Worm (Caenorhabditis elegans) whole organism, young adult: Measurements from ENCODE around the gene K07E8.7.

Experiments used
- B0336.3 ChIP-seq: fragments of 200-800 bp; sonication (Bioruptor generic); IDR thresholded peaks from 2 replicates; pipeline ENCODE4 v1.3.6; 2022; ENCODE audit warnings: missing genetic modification characterization, missing compliant biosample characterization
- D2030.7 ChIP-seq: fragments of 200-800 bp; sonication (Bioruptor generic); IDR thresholded peaks from 2 replicates; pipeline ENCODE4 v1.3.6; 2022; ENCODE audit warnings: missing genetic modification reagents, missing genetic modification characterization, missing compliant biosample characterization
- F22D6.2 ChIP-seq: sonication (generic microtip); optimal IDR thresholded peaks from 2 replicates; lab custom pipeline; 2016; ENCODE audit warnings: mild to moderate bottlenecking, missing genetic modification characterization, missing compliant biosample characterization
- F33H1.4 ChIP-seq: fragments of 200-800 bp; sonication (Bioruptor generic); IDR thresholded peaks from 2 replicates; pipeline ENCODE4 v1.3.6; 2022; ENCODE audit warnings: missing genetic modification reagents, missing genetic modification characterization, missing compliant biosample characterization
- F49E8.2 ChIP-seq: sonication (generic microtip); optimal IDR thresholded peaks from 3 replicates; lab custom pipeline; 2017; ENCODE audit warnings: missing genetic modification characterization, mild to moderate bottlenecking, missing compliant biosample characterization, antibody characterized with exemption, moderate library complexity; ENCODE audit not compliant: insufficient read depth
- F52B5.7 ChIP-seq: sonication (generic microtip); optimal IDR thresholded peaks from 2 replicates; lab custom pipeline; 2016; ENCODE audit warnings: mild to moderate bottlenecking, missing genetic modification characterization, missing compliant biosample characterization
- F57C9.4 ChIP-seq: sonication (generic microtip); optimal IDR thresholded peaks from 2 replicates; lab custom pipeline; 2017; ENCODE audit warnings: mild to moderate bottlenecking, missing genetic modification characterization, missing compliant biosample characterization
- Y53F4B.3 ChIP-seq: fragments of 200-800 bp; sonication (Bioruptor generic); IDR thresholded peaks from 2 replicates; pipeline ENCODE4 v1.3.6; 2022; ENCODE audit warnings: missing genetic modification reagents, missing genetic modification characterization, missing compliant biosample characterization
- Y53G8AR.9 ChIP-seq: fragments of 200-800 bp; sonication (Bioruptor generic); conservative IDR thresholded peaks from 2 replicates; pipeline ENCODE4 v1.3.6; 2022; ENCODE audit warnings: missing genetic modification reagents, missing genetic modification characterization, missing compliant biosample characterization
- akir-1 ChIP-seq: fragments of 200-800 bp; sonication (Bioruptor generic); optimal IDR thresholded peaks from 2 replicates; lab custom pipeline; 2018; ENCODE audit warnings: mild to moderate bottlenecking, missing genetic modification characterization, moderate library complexity, missing compliant biosample characterization
- aptf-3 ChIP-seq: fragments of 200-800 bp; sonication (Bioruptor generic); IDR thresholded peaks from 2 replicates; pipeline ENCODE4 v1.3.6; 2022; ENCODE audit warnings: missing genetic modification characterization, missing compliant biosample characterization
- attf-5 ChIP-seq: fragments of 200-800 bp; sonication (Bioruptor generic); optimal IDR thresholded peaks from 2 replicates; lab custom pipeline; 2018; ENCODE audit warnings: mild to moderate bottlenecking, missing genetic modification characterization, missing compliant biosample characterization
- attf-6 ChIP-seq: fragments of 200-800 bp; sonication (Bioruptor generic); IDR thresholded peaks from 2 replicates; pipeline ENCODE4 v1.3.6; 2022; ENCODE audit warnings: missing genetic modification reagents, missing genetic modification characterization, missing compliant biosample characterization
- ccch-3 ChIP-seq: fragments of 200-800 bp; sonication (Bioruptor generic); optimal IDR thresholded peaks from 2 replicates; lab custom pipeline; 2018; ENCODE audit warnings: mild to moderate bottlenecking, missing genetic modification characterization, missing compliant biosample characterization
- cebp-2 ChIP-seq: fragments of 200-800 bp; sonication (Bioruptor generic); IDR thresholded peaks from 2 replicates; pipeline ENCODE4 v1.3.6; 2022; ENCODE audit warnings: missing genetic modification characterization, missing compliant biosample characterization
- ceh-27 ChIP-seq: fragments of 200-800 bp; sonication (Bioruptor generic); optimal IDR thresholded peaks from 2 replicates; lab custom pipeline; 2018; ENCODE audit warnings: mild to moderate bottlenecking, missing genetic modification characterization, moderate library complexity, missing compliant biosample characterization
- ceh-58 ChIP-seq: fragments of 200-800 bp; sonication (Bioruptor generic); IDR thresholded peaks from 2 replicates; pipeline ENCODE4 v1.3.6; 2022; ENCODE audit warnings: missing genetic modification characterization, missing compliant biosample characterization
- ceh-91 ChIP-seq: fragments of 200-800 bp; sonication (Bioruptor generic); IDR thresholded peaks from 2 replicates; pipeline ENCODE4 v1.3.6; 2022; ENCODE audit warnings: missing genetic modification reagents, missing genetic modification characterization, missing compliant biosample characterization
- efl-1 ChIP-seq: fragments of 150-350 bp; optimal IDR thresholded peaks from 2 replicates; lab custom pipeline; 2014; ENCODE audit warnings: missing biosample characterization, missing genetic modification reagents, missing genetic modification characterization
- egl-44 ChIP-seq: fragments of 200-800 bp; sonication (Bioruptor generic); IDR thresholded peaks from 2 replicates; pipeline ENCODE4 v1.3.6; 2022; ENCODE audit warnings: missing genetic modification reagents, missing genetic modification characterization, missing compliant biosample characterization
- egrh-3 ChIP-seq: fragments of 200-800 bp; sonication (Bioruptor generic); IDR thresholded peaks from 2 replicates; pipeline ENCODE4 v1.3.6; 2022; ENCODE audit warnings: missing genetic modification reagents, missing genetic modification characterization, missing compliant biosample characterization
- hlh-12 ChIP-seq: sonication (generic microtip); optimal IDR thresholded peaks from 2 replicates; lab custom pipeline; 2016; ENCODE audit warnings: missing genetic modification characterization, missing compliant biosample characterization
- lsl-1 ChIP-seq: fragments of 200-800 bp; sonication (Bioruptor generic); optimal IDR thresholded peaks from 2 replicates; lab custom pipeline; 2018; ENCODE audit warnings: mild to moderate bottlenecking, missing genetic modification characterization, moderate library complexity, missing compliant biosample characterization
- madf-8 ChIP-seq: fragments of 200-800 bp; sonication (Bioruptor generic); conservative IDR thresholded peaks from 2 replicates; pipeline ENCODE4 v1.3.6; 2022; ENCODE audit warnings: missing genetic modification reagents, missing genetic modification characterization, missing compliant biosample characterization
- nfyb-1 ChIP-seq: fragments of 200-800 bp; sonication (Bioruptor generic); IDR thresholded peaks from 2 replicates; pipeline ENCODE4 v1.3.6; 2022; ENCODE audit warnings: missing genetic modification reagents, missing genetic modification characterization, missing compliant biosample characterization
- nhr-179 ChIP-seq: sonication (generic microtip); optimal IDR thresholded peaks from 2 replicates; lab custom pipeline; 2016; ENCODE audit warnings: mild to moderate bottlenecking, missing genetic modification characterization, missing compliant biosample characterization
- nhr-27 ChIP-seq: fragments of 200-800 bp; sonication (Bioruptor generic); optimal IDR thresholded peaks from 2 replicates; lab custom pipeline; 2018; ENCODE audit warnings: mild to moderate bottlenecking, missing genetic modification characterization, moderate library complexity, missing compliant biosample characterization
- nhr-80 ChIP-seq: sonication (generic microtip); optimal IDR thresholded peaks from 2 replicates; lab custom pipeline; 2016; ENCODE audit warnings: missing genetic modification characterization, missing compliant biosample characterization
- nhr-90 ChIP-seq: sonication (generic microtip); optimal IDR thresholded peaks from 2 replicates; lab custom pipeline; 2016; ENCODE audit warnings: missing genotype, mild to moderate bottlenecking, missing genetic modification characterization, missing compliant biosample characterization
- pha-4 ChIP-seq: fragments of 150-350 bp; sonication (generic microtip); optimal IDR thresholded peaks from 2 replicates; lab custom pipeline; 2014; ENCODE audit warnings: missing biosample characterization, missing genetic modification reagents, missing genetic modification characterization
- repo-1 ChIP-seq: sonication (generic microtip); optimal IDR thresholded peaks from 2 replicates; lab custom pipeline; 2017; ENCODE audit warnings: mild to moderate bottlenecking, missing genetic modification characterization, missing compliant biosample characterization
- sea-2 ChIP-seq: fragments of 200-800 bp; sonication (Bioruptor generic); IDR thresholded peaks from 2 replicates; pipeline ENCODE4 v1.3.6; 2022; ENCODE audit warnings: missing genetic modification characterization, missing compliant biosample characterization
- snpc-1.3 ChIP-seq: sonication (generic microtip); optimal IDR thresholded peaks from 2 replicates; lab custom pipeline; 2017; ENCODE audit warnings: missing genetic modification characterization, mild to moderate bottlenecking, missing compliant biosample characterization, antibody characterized with exemption, moderate library complexity, missing genotype, missing genetic modification reagents; ENCODE audit not compliant: insufficient read depth
- snpc-3.4 ChIP-seq: sonication (generic microtip); optimal IDR thresholded peaks from 2 replicates; lab custom pipeline; 2017; ENCODE audit warnings: missing genetic modification characterization, mild to moderate bottlenecking, missing compliant biosample characterization, antibody characterized with exemption, moderate library complexity, missing genotype, missing genetic modification reagents
- somi-1 ChIP-seq: fragments of 200-800 bp; sonication (Bioruptor generic); optimal IDR thresholded peaks from 2 replicates; lab custom pipeline; 2018; ENCODE audit warnings: mild to moderate bottlenecking, missing genetic modification characterization, missing compliant biosample characterization
- sptf-2 ChIP-seq: fragments of 200-800 bp; sonication (Bioruptor generic); optimal IDR thresholded peaks from 2 replicates; lab custom pipeline; 2018; ENCODE audit warnings: mild to moderate bottlenecking, missing genetic modification characterization, missing compliant biosample characterization
- ztf-18 ChIP-seq: sonication (generic microtip); optimal IDR thresholded peaks from 2 replicates; lab custom pipeline; 2016; ENCODE audit warnings: missing genotype, mild to moderate bottlenecking, missing genetic modification characterization, missing compliant biosample characterization
- ztf-25 ChIP-seq: fragments of 200-800 bp; sonication (Bioruptor generic); IDR thresholded peaks from 2 replicates; pipeline ENCODE4 v1.3.6; 2022; ENCODE audit warnings: missing genetic modification reagents, missing genetic modification characterization, missing compliant biosample characterization
- ztf-3 ChIP-seq: fragments of 200-800 bp; sonication (Bioruptor generic); optimal IDR thresholded peaks from 2 replicates; lab custom pipeline; 2018; ENCODE audit warnings: mild to moderate bottlenecking, missing genetic modification characterization, missing compliant biosample characterization

The K07E8.7 gene

ce11 chrII:682326-682725 lies 32.2 kb upstream of the K07E8.7 start, which contains the start of gene T02H6.7:
TSS of gene T02H6.7 (plus strand) at chrII:682626.
- no peak for TF ChIP-seq F52B5.7 (tag; lab: Kevin White, UChicago)
- TF ChIP-seq egl-44 (GFP tag; lab: Robert Waterston, UW) = no peak
- no peak for TF ChIP-seq B0336.3 (GFP tag; lab: Robert Waterston, UW)
- no peak for TF ChIP-seq nfyb-1
- TF ChIP-seq nhr-90 = no peak
- TF ChIP-seq sptf-2 (GFP tag; lab: Kevin White, UChicago) = no peak
- TF ChIP-seq F57C9.4 (tag; lab: Kevin White, UChicago) = no peak
- no peak for TF ChIP-seq attf-6
- TF ChIP-seq pha-4 (tag; lab: Kevin White, UChicago) = no peak
- TF ChIP-seq snpc-1.3 (tag; lab: Kevin White, UChicago) = no peak
- TF ChIP-seq F33H1.4 (GFP tag; lab: Robert Waterston, UW) = no peak
- no peak for TF ChIP-seq ztf-18 (tag; lab: Kevin White, UChicago)
- TF ChIP-seq nhr-80 (tag; lab: Kevin White, UChicago) = no peak
- TF ChIP-seq D2030.7 (GFP tag; lab: Robert Waterston, UW) = no peak
- TF ChIP-seq ztf-3 = no peak
- no peak for TF ChIP-seq efl-1 (GFP tag; lab: Kevin White, UChicago)

- no peak for TF ChIP-seq ceh-27 (GFP tag; lab: Kevin White, UChicago)
- TF ChIP-seq attf-5 (GFP tag; lab: Kevin White, UChicago) = no peak
- TF ChIP-seq Y53F4B.3 (GFP tag; lab: Robert Waterston, UW) = no peak
- TF ChIP-seq snpc-3.4 (tag; lab: Kevin White, UChicago) = no peak
- no peak for TF ChIP-seq egrh-3 (GFP tag; lab: Robert Waterston, UW)
- TF ChIP-seq ceh-58 = no peak
- TF ChIP-seq cebp-2 (GFP tag; lab: Robert Waterston, UW) = no peak
These were observed 30.4 kb upstream of the K07E8.7 start, which contains the start of the genes T02H6.10 and T02H6.8 for ce11 chrII:680612-681011. TSS of gene T02H6.10 (minus strand) at chrII:680712. TSS of gene T02H6.8 (plus strand) at chrII:680832.

- TF ChIP-seq Y53G8AR.9 (GFP tag; lab: Robert Waterston, UW) (no peak), hlh-12 (tag; lab: Kevin White, UChicago) (no peak), repo-1 (tag; lab: Kevin White, UChicago) (no peak)
These were observed 28.4 kb upstream of the K07E8.7 start, which contains the start of gene T02H6.9 for ce11 chrII:678581-678980. TSS of gene T02H6.9 (plus strand) at chrII:678881.

- TF ChIP-seq somi-1 = no peak
- TF ChIP-seq sea-2 (GFP tag; lab: Robert Waterston, UW) = no peak
- no peak for TF ChIP-seq B0336.3 (GFP tag; lab: Robert Waterston, UW)
- TF ChIP-seq F22D6.2 (tag; lab: Kevin White, UChicago) = no peak
- TF ChIP-seq madf-8 (GFP tag; lab: Robert Waterston, UW) = no peak
- no peak for TF ChIP-seq sptf-2 (GFP tag; lab: Kevin White, UChicago)
- no peak for TF ChIP-seq akir-1 (GFP tag; lab: Kevin White, UChicago)
- no peak for TF ChIP-seq ccch-3 (GFP tag; lab: Kevin White, UChicago)
- TF ChIP-seq F49E8.2 (tag; lab: Kevin White, UChicago) = no peak
- TF ChIP-seq ztf-25 (GFP tag; lab: Robert Waterston, UW) = no peak
- no peak for TF ChIP-seq nhr-27 (tag; lab: Kevin White, UChicago)
- TF ChIP-seq nhr-179 (tag; lab: Kevin White, UChicago) = no peak
- no peak for TF ChIP-seq aptf-3 (GFP tag; lab: Robert Waterston, UW)
- TF ChIP-seq lsl-1 = no peak
- no peak for TF ChIP-seq ceh-91 (GFP tag; lab: Robert Waterston, UW)
These were observed 25.7 kb upstream of the K07E8.7 start for ce11 chrII:675822-676221.
